Worm (Caenorhabditis elegans): ENCODE results near the gene B0353.1.

The B0353.1 gene

DNA sequence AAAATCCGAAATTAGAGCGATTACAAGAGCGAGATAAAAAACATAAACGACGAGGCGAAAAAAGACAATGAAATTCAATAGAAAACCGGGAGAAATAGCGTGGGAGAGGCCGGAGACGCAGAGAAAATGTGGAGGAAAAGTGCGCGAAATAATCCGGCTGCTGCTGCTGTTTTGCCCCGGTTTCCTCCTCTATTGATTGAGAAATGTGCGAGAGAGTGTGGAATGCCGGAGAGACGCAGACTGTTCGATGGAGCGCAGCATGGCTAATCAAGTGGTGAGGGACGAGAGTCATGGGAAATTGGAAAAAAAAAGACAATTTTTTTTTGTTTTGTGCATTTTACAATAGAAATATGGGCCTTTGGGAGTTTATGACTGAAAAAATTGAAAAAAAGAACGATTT lies 42.4 kb downstream of the B0353.1 start (continued):
- TF ChIP-seq F26F4.8 (GFP tag; conservative IDR thresholded peaks at IDR 0.05) (no peak), R02D3.7 (tag; optimal IDR thresholded peaks at IDR 0.05) (no peak), Y105C5A.15 (GFP tag; IDR thresholded peaks at IDR 0.05) (no peak), gei-8 (GFP tag; optimal IDR thresholded peaks at IDR 0.05) (no peak), zip-11 (GFP tag; IDR thresholded peaks at IDR 0.05) (no peak), php-3 (GFP tag; IDR thresholded peaks at IDR 0.05) (0 out of 2 replicates have a peak, but pooled peaks have one; percentile 16), lin-15B (tag; optimal IDR thresholded peaks at IDR 0.05) (no peak), fos-1 (tag; optimal IDR thresholded peaks at IDR 0.05) (no peak), dmd-6 (GFP tag; IDR thresholded peaks at IDR 0.05) (0 out of 2 replicates have a peak, but pooled peaks have one; percentile 17), arid-1 (GFP tag; conservative IDR thresholded peaks at IDR 0.05) (0 out of 2 replicates have a peak, but pooled peaks have one; percentile 15), hlh-30 (tag; optimal IDR thresholded peaks at IDR 0.05; ENCODE audit: insufficient read depth) (peak; percentile 91), ztf-11 (tag; optimal IDR thresholded peaks at IDR 0.05) (no peak), nhr-237 (tag; optimal IDR thresholded peaks at IDR 0.05) (no peak), ceh-20 (GFP tag; IDR thresholded peaks at IDR 0.05) (no peak), nhr-76 (tag; optimal IDR thresholded peaks at IDR 0.05) (no peak), dve-1 (tag; optimal IDR thresholded peaks at IDR 0.05; ENCODE audit: insufficient read depth) (peak; percentile 31), Y5F2A.4 (GFP tag; optimal IDR thresholded peaks at IDR 0.05) (no peak), nhr-41 (GFP tag; IDR thresholded peaks at IDR 0.05) (no peak), hmg-1.1 (GFP tag; IDR thresholded peaks at IDR 0.05) (peak; percentile 80), aha-1 (tag) (no peak), ctbp-1 (GFP tag; IDR thresholded peaks at IDR 0.05) (0 out of 2 replicates have a peak, but pooled peaks have one; percentile 8), mdl-1 (tag; optimal IDR thresholded peaks at IDR 0.05) (peak; percentile 64 to 83), hlh-11 (tag; optimal IDR thresholded peaks at IDR 0.05) (peak; percentile 63), cey-2 (tag; optimal IDR thresholded peaks at IDR 0.05; ENCODE audit: borderline replicate concordance, insufficient read depth) (no peak), mxl-3 (GFP tag; optimal IDR thresholded peaks at IDR 0.05) (peak; percentile 59), attf-4 (tag; optimal IDR thresholded peaks at IDR 0.05) (no peak), lim-7 (GFP tag; IDR thresholded peaks at IDR 0.05) (no peak), lin-29 (GFP tag; IDR thresholded peaks at IDR 0.05) (no peak), F10B5.3 (tag; optimal IDR thresholded peaks at IDR 0.05) (no peak), madf-5 (GFP tag; IDR thresholded peaks at IDR 0.05) (no peak), mep-1 (tag; optimal IDR thresholded peaks at IDR 0.05) (peak; percentile 61), zfp-3 (GFP tag; conservative IDR thresholded peaks at IDR 0.05) (no peak), nhr-25 (tag; optimal IDR thresholded peaks at IDR 0.05; ENCODE audit: borderline replicate concordance, insufficient read depth) (no peak), lin-38 (GFP tag; IDR thresholded peaks at IDR 0.05) (peak; percentile 27; the same call in 1 of the 2 replicates), F44E2.7 (GFP tag; IDR thresholded peaks at IDR 0.05) (no peak), sdz-12 (GFP tag; optimal IDR thresholded peaks at IDR 0.05) (no peak), ceh-32 (tag; optimal IDR thresholded peaks at IDR 0.05; ENCODE audit: poor library complexity) (no peak), mdt-29 (GFP tag; IDR thresholded peaks at IDR 0.05) (no peak), skn-1 (tag; optimal IDR thresholded peaks at IDR 0.05) (no peak), dmd-9 (GFP tag; IDR thresholded peaks at IDR 0.05) (no peak), nhr-28 (tag; optimal IDR thresholded peaks at IDR 0.05) (peak; percentile 42), D1046.2 (GFP tag; IDR thresholded peaks at IDR 0.05) (no peak), T26A8.4 (GFP tag; IDR thresholded peaks at IDR 0.05) (no peak), dmd-8 (GFP tag; IDR thresholded peaks at IDR 0.05) (no peak), daf-12 (tag; optimal IDR thresholded peaks at IDR 0.05) (no peak), nhr-10 (tag; optimal IDR thresholded peaks at IDR 0.05) (no peak), mxl-2 (GFP tag; conservative IDR thresholded peaks at IDR 0.05) (no peak), saeg-2 (GFP tag; IDR thresholded peaks at IDR 0.05) (no peak), zip-2 (tag; optimal IDR thresholded peaks at IDR 0.05) (no peak), madf-9 (GFP tag; conservative IDR thresholded peaks at IDR 0.05) (no peak), nhr-111 (GFP tag; optimal IDR thresholded peaks at IDR 0.05) (no peak)
